Worm (Caenorhabditis elegans): Measurements from ENCODE around the gene prdx-3.
A peak's percentile ranks its signal among the peaks of the same experiment; 100 is the strongest.

Gene prdx-3

DNA sequence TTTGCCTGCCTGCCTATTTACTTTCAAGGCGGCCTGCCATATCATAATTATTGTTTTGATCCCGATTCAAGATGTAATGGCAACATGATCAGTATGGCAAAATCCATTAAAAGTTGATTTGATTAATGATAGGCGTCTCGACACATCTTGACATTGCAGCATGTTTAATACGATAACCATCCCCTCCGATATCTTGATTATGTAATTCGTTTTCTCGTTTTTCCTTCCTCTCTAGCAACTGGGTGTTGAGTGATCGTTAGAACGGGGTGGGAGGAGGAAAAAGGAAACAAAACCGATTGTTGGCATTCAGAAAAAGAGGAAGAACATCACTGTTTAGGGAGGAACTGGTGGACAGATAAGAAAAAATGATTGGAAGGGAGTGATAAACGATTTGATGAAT is 15.3 kb upstream of the prdx-3 start:
- TF ChIP-seq aha-1 (tag) (peak; percentile 38), nhr-28 (tag; optimal IDR thresholded peaks at IDR 0.05) (no peak)

DNA sequence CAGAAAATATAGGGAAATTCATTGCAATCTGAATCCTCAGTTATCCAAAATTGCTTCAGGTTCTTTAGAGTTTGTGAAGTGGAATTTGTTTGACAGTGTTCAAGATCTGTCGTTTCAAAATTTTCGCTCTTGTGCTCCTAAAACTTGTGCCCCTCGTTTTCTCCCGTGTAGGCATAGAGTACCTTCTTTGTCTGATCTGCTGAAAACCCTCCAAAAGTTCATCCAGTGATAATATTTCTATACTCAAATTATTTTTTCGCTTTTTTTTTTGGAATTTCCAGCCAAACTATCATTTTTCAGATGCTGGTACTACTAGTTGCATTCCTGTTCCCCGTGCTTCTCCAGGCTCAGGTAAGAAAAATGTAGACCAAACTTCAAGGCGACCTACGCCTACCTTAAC is 12.7 kb upstream of the prdx-3 start, which contains the start of gene R07E5.4:
Gene R07E5.4, plus strand, starts transcription at position 301 of the 400 bp plus-strand sequence.
- TF ChIP-seq madf-9 (GFP tag; conservative IDR thresholded peaks at IDR 0.05) = no peak
- TF ChIP-seq F44E2.7 (GFP tag; IDR thresholded peaks at IDR 0.05) = no peak
- no peak for TF ChIP-seq pqm-1 (tag; optimal IDR thresholded peaks at IDR 0.05)
- no peak for TF ChIP-seq dpl-1 (GFP tag; optimal IDR thresholded peaks at IDR 0.05)
- TF ChIP-seq egl-43 (GFP tag; IDR thresholded peaks at IDR 0.05) = no peak
- no peak for TF ChIP-seq snpc-1.2 (GFP tag; IDR thresholded peaks at IDR 0.05)
- no peak for TF ChIP-seq nhr-28 (tag; optimal IDR thresholded peaks at IDR 0.05)

ce11 chrIII:4395857-4396256 is 11.4 kb upstream of the prdx-3 start:
- no peak for TF ChIP-seq daf-8 (GFP tag; IDR thresholded peaks at IDR 0.05)
- no peak for TF ChIP-seq lim-7 (GFP tag; IDR thresholded peaks at IDR 0.05)
- no peak for TF ChIP-seq saeg-2 (GFP tag; IDR thresholded peaks at IDR 0.05)
- TF ChIP-seq tra-1 (GFP tag; IDR thresholded peaks at IDR 0.05) = no peak
- no peak for TF ChIP-seq madf-9 (GFP tag; conservative IDR thresholded peaks at IDR 0.05)
- no peak for TF ChIP-seq daf-16 (GFP tag; optimal IDR thresholded peaks at IDR 0.05)
- TF ChIP-seq daf-16 (tag; optimal IDR thresholded peaks at IDR 0.05) = no peak
- no peak for TF ChIP-seq ZK337.2 (GFP tag; IDR thresholded peaks at IDR 0.05)
- TF ChIP-seq nhr-28 (tag; optimal IDR thresholded peaks at IDR 0.05) = no peak
- TF ChIP-seq ceh-28 (tag; optimal IDR thresholded peaks at IDR 0.05) = no peak
- TF ChIP-seq spr-3 (GFP tag; optimal IDR thresholded peaks at IDR 0.05) = no peak
- no peak for TF ChIP-seq lin-1 (GFP tag; IDR thresholded peaks at IDR 0.05)
- TF ChIP-seq daf-19 (GFP tag; conservative IDR thresholded peaks at IDR 0.05) = no peak
- TF ChIP-seq dmd-9 (GFP tag; IDR thresholded peaks at IDR 0.05) = no peak

DNA sequence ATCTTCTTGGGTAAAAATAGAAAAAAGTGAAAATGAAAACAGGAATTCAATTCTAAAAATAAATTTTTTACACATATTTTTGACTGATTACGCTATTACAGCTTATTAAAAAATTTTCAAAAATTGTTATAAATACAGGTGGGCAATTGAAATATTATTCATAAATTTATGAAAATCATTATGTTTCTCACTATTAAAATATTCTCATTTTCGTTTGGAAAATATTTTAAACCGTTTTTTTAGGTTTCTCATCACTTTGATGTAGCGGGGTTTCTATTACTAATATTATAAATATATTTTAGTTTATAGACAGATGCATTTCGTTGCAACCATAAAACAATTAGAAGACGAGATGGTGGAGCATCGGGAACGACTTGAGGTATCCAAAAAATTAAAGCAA is 10.1 kb upstream of the prdx-3 start, which contains the start of gene R07E5.5:
Gene R07E5.5, plus strand, starts transcription at position 301 of the 400 bp plus-strand sequence.
- no peak for TF ChIP-seq nhr-11 (tag; optimal IDR thresholded peaks at IDR 0.05)
- TF ChIP-seq fkh-10 (GFP tag; optimal IDR thresholded peaks at IDR 0.05) = no peak
- TF ChIP-seq mdl-1 (tag; optimal IDR thresholded peaks at IDR 0.05) = no peak
- no peak for TF ChIP-seq mes-2 (tag; optimal IDR thresholded peaks at IDR 0.05; ENCODE audit: poor library complexity, severe bottlenecking)
- TF ChIP-seq D1046.2 (GFP tag; IDR thresholded peaks at IDR 0.05) = no peak
- TF ChIP-seq zip-11 (GFP tag; IDR thresholded peaks at IDR 0.05) = no peak
- TF ChIP-seq F37D6.2 (tag; optimal IDR thresholded peaks at IDR 0.05) = no peak
- no peak for TF ChIP-seq zip-2 (tag; optimal IDR thresholded peaks at IDR 0.05)
- no peak for TF ChIP-seq R02D3.7 (tag; optimal IDR thresholded peaks at IDR 0.05)
- no peak for TF ChIP-seq egl-43 (GFP tag; IDR thresholded peaks at IDR 0.05)
- TF ChIP-seq hmg-1.1 (GFP tag; IDR thresholded peaks at IDR 0.05) = no peak
- no peak for TF ChIP-seq attf-4 (tag; optimal IDR thresholded peaks at IDR 0.05)
- no peak for TF ChIP-seq ceh-62 (tag; optimal IDR thresholded peaks at IDR 0.05)
- no peak for TF ChIP-seq ceh-32 (tag; optimal IDR thresholded peaks at IDR 0.05; ENCODE audit: poor library complexity)

DNA sequence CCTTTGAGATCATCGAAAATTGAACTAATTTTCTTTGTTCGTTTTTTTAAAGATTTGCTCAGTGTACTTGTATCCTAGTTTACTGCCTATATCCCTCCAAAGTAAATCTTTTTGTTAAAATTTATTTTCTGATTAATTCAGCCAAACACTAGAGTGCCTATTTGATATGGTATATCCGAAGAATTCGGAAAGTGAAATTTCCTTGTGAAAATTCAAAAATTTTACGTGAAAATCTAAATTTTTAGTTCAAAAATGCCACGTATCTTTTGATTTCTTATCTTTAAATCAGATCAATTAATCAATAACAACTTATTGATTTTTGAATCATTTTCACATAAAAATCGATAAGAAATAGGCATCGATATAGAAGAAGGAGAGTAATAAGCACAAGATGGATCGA is 8.8 kb upstream of the prdx-3 start, which contains the start of gene R07E5.6:
Gene R07E5.6, plus strand, starts transcription at position 301 of the 400 bp plus-strand sequence.
- TF ChIP-seq ceh-28 (tag; optimal IDR thresholded peaks at IDR 0.05) (peak; percentile 51), nhr-102 (tag; optimal IDR thresholded peaks at IDR 0.05) (no peak), nhr-76 (tag; optimal IDR thresholded peaks at IDR 0.05) (no peak)

All from whole organism, L4 larva.